Worm (Caenorhabditis elegans): ENCODE measurements around the gene Y47D7A.9.
A peak's percentile ranks its signal among the peaks of the same experiment; 100 is the strongest.

Y47D7A.9 gene

ce11 chrV:4447637-4448036 is 23.9 kb upstream of the Y47D7A.9 start:
- TF ChIP-seq elt-3 (tag; optimal IDR thresholded peaks at IDR 0.05), result no peak

- TF ChIP-seq snpc-4 (tag; optimal IDR thresholded peaks at IDR 0.05) (no peak), mab-5 (tag; optimal IDR thresholded peaks at IDR 0.05) (no peak), unc-39 (tag; optimal IDR thresholded peaks at IDR 0.05) (no peak), nhr-12 (tag; optimal IDR thresholded peaks at IDR 0.05) (no peak), ceh-39 (tag; optimal IDR thresholded peaks at IDR 0.05) (no peak), elt-1 (tag; optimal IDR thresholded peaks at IDR 0.05; ENCODE audit: borderline replicate concordance, insufficient read depth) (no peak), elt-3 (tag; optimal IDR thresholded peaks at IDR 0.05) (no peak), lsy-2 (tag; optimal IDR thresholded peaks at IDR 0.05) (no peak), mls-2 (tag; optimal IDR thresholded peaks at IDR 0.05) (no peak), tbx-8 (GFP tag; optimal IDR thresholded peaks at IDR 0.05) (no peak), M03D4.4 (tag; optimal IDR thresholded peaks at IDR 0.05) (no peak), nhr-237 (tag; optimal IDR thresholded peaks at IDR 0.05) (no peak)
Observed at ce11 chrV:4442749-4443381, 19.1 kb upstream of the Y47D7A.9 start, which contains the start of gene rft-1. Gene rft-1, minus strand, starts transcription at chrV:4443223.

- TF ChIP-seq drap-1 (GFP tag; optimal IDR thresholded peaks at IDR 0.05) (no peak), zip-8 (tag; optimal IDR thresholded peaks at IDR 0.05) (peak; percentile 0)
Observed at ce11 chrV:4437215-4437614, 13.5 kb upstream of the Y47D7A.9 start.

DNA sequence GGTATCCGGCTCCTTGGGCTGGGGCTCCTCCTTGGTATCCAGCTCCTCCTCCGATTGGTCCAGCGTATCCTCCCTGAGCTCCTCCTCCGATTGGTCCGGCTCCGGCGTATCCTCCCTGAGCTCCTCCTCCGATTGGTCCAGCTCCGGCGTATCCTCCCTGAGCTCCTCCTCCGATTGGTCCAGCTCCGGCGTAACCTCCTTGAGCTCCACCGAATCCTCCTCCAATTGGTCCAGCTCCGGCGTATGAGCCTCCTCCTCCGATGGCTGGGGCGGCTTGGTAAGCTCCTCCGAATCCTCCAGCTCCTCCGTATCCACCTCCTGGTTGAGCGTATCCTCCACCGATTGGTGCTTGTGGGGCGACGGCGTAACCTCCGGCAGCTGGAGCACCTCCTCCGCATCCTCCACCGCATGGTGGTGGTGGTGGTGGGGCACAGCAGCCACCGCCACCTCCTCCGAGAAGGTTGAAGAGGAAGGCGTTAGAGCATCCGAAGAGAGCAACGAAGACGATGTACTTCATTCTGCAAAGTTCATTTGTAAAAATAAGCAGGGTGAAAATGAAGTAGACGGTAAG is 11.7 kb upstream of the Y47D7A.9 start, which contains the start of gene Y47D7A.13:
Gene Y47D7A.13 (minus strand): TSS at position 517 of the 571 bp plus-strand sequence.
- TF ChIP-seq ham-2 (GFP tag; optimal IDR thresholded peaks at IDR 0.05), result no peak
- TF ChIP-seq sem-2 (GFP tag; optimal IDR thresholded peaks at IDR 0.05), result peak; percentile 8
- TF ChIP-seq ceh-39 (tag; optimal IDR thresholded peaks at IDR 0.05), result no peak
- TF ChIP-seq cnd-1 (tag; optimal IDR thresholded peaks at IDR 0.05), result no peak
- TF ChIP-seq lin-13 (tag; optimal IDR thresholded peaks at IDR 0.05), result no peak
- no peak for TF ChIP-seq blmp-1 (tag; optimal IDR thresholded peaks at IDR 0.05)

- TF ChIP-seq ceh-83 (GFP tag; optimal IDR thresholded peaks at IDR 0.05) (no peak), mls-2 (tag; optimal IDR thresholded peaks at IDR 0.05) (no peak), hlh-1 (tag; optimal IDR thresholded peaks at IDR 0.05) (no peak), sptf-1 (tag; optimal IDR thresholded peaks at IDR 0.05) (no peak), flh-1 (GFP tag; optimal IDR thresholded peaks at IDR 0.05) (no peak), blmp-1 (tag; optimal IDR thresholded peaks at IDR 0.05) (no peak), bed-3 (GFP tag; optimal IDR thresholded peaks at IDR 0.05) (no peak), nhr-2 (tag; optimal IDR thresholded peaks at IDR 0.05) (no peak), drap-1 (GFP tag; optimal IDR thresholded peaks at IDR 0.05) (no peak), unc-39 (tag; optimal IDR thresholded peaks at IDR 0.05) (no peak), unc-120 (tag; optimal IDR thresholded peaks at IDR 0.05; ENCODE audit: poor library complexity, severe bottlenecking) (no peak), lin-13 (tag; optimal IDR thresholded peaks at IDR 0.05) (no peak), M03D4.4 (tag; optimal IDR thresholded peaks at IDR 0.05) (no peak), ces-1 (GFP tag; optimal IDR thresholded peaks at IDR 0.05) (no peak), elt-3 (tag; optimal IDR thresholded peaks at IDR 0.05) (no peak), ceh-43 (GFP tag; optimal IDR thresholded peaks at IDR 0.05) (no peak)
Observed at ce11 chrV:4432783-4433237, 9.1 kb upstream of the Y47D7A.9 start, which contains the start of gene Y47D7A.15. Gene Y47D7A.15, minus strand, starts transcription at chrV:4433187.

ce11 chrV:4429576-4429975 is 5.8 kb upstream of the Y47D7A.9 start, which contains the start of gene Y47D7A.12:
Gene Y47D7A.12, minus strand, starts transcription at chrV:4429676.
- TF ChIP-seq nhr-12 (tag; optimal IDR thresholded peaks at IDR 0.05) (no peak), flh-1 (GFP tag; optimal IDR thresholded peaks at IDR 0.05) (no peak), tbx-8 (GFP tag; optimal IDR thresholded peaks at IDR 0.05) (no peak), drap-1 (GFP tag; optimal IDR thresholded peaks at IDR 0.05) (no peak), lsy-2 (tag; optimal IDR thresholded peaks at IDR 0.05) (no peak), ceh-83 (GFP tag; optimal IDR thresholded peaks at IDR 0.05) (no peak), unc-120 (tag; optimal IDR thresholded peaks at IDR 0.05; ENCODE audit: poor library complexity, severe bottlenecking) (no peak), nhr-237 (tag; optimal IDR thresholded peaks at IDR 0.05) (no peak)

Measured in whole organism, mixed stage, embryonic.